Worm (Caenorhabditis elegans): ENCODE measurements around the gene col-139.
"Not testable (repeated sequence)": the region's sequence is repeated elsewhere in the genome, so short reads cannot be mapped to it uniquely, and the experiment has no call there.

DNA sequence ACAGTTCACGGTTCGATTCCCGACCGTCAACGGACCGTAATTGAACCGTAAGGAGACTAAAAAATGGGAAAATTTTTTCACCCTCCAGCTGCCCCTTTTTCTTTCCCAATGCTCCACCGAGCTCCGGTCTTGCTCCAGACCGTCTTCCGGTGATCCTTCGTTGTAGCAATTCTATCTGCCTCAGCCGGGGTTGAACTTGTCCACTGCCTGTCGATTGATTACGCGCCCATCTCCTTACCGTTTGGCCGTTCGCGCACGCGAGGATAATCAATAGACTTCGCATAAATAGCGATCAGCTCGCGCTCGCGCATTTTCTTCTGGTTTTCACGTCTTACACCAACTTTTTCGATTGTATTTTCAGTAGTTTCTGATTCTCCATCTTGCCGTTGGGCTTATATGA lies 21.0 kb downstream of the col-139 start:
- not testable (repeated sequence) for TF ChIP-seq unc-62 (GFP tag; optimal IDR thresholded peaks at IDR 0.05); zfh-2 (GFP tag; conservative IDR thresholded peaks at IDR 0.05); lin-40 (tag; optimal IDR thresholded peaks at IDR 0.05); F39B2.1 (GFP tag; IDR thresholded peaks at IDR 0.05); xnd-1 (tag; optimal IDR thresholded peaks at IDR 0.05); Y67H2A.10 (GFP tag; conservative IDR thresholded peaks at IDR 0.05); mes-4 (tag; optimal IDR thresholded peaks at IDR 0.05); him-1 (tag; optimal IDR thresholded peaks at IDR 0.05); dpl-1 (GFP tag; optimal IDR thresholded peaks at IDR 0.05); F52B5.7 (tag; optimal IDR thresholded peaks at IDR 0.05); pha-4 (tag; optimal IDR thresholded peaks at IDR 0.05); F22D6.2 (tag; optimal IDR thresholded peaks at IDR 0.05)
